Worm (Caenorhabditis elegans) whole organism, L1 larva: ENCODE results near the gene acsd-1.

Experiments used
- blmp-1 ChIP-seq: fragments of 150-350 bp; optimal IDR thresholded peaks from 2 replicates; lab custom pipeline; 2014; ENCODE audit warnings: missing biosample characterization, missing genetic modification characterization
- ceh-63 ChIP-seq: fragments of 200-800 bp; sonication (Bioruptor generic); optimal IDR thresholded peaks from 2 replicates; lab custom pipeline; 2018; ENCODE audit warnings: mild to moderate bottlenecking, missing genetic modification characterization, missing compliant biosample characterization
- ceh-8 ChIP-seq: fragments of 200-800 bp; sonication (Bioruptor generic); optimal IDR thresholded peaks from 2 replicates; lab custom pipeline; 2018; ENCODE audit warnings: mild to moderate bottlenecking, missing genetic modification characterization, moderate library complexity, missing compliant biosample characterization
- egl-13 ChIP-seq: sonication (generic microtip); optimal IDR thresholded peaks from 2 replicates; lab custom pipeline; 2016; ENCODE audit warnings: missing genotype, missing genetic modification reagents, missing genetic modification characterization, missing compliant biosample characterization
- elt-3 ChIP-seq, 6 experiments: fragments of 150-350 bp in 1 of 6; sonication (generic microtip); optimal IDR thresholded peaks; 2 replicates each; lab custom pipeline; 2017 to 2018; ENCODE audit warnings: missing biosample characterization in 6 of 6, missing genetic modification characterization in 6 of 6, inconsistent platforms in 1 of 6
- grh-1 ChIP-seq: fragments of 200-800 bp; sonication (Bioruptor generic); IDR thresholded peaks from 2 replicates; pipeline ENCODE4 v1.3.6; 2022; ENCODE audit warnings: missing genetic modification reagents, missing genetic modification characterization, missing compliant biosample characterization
- lin-39 ChIP-seq: fragments of 150-350 bp; optimal IDR thresholded peaks from 2 replicates; lab custom pipeline; 2014; ENCODE audit warnings: missing biosample characterization, missing genetic modification reagents, missing genetic modification characterization
- lsy-2 ChIP-seq, 2 experiments: fragments of 150-350 bp; optimal IDR thresholded peaks; 2 replicates each; lab custom pipeline; 2014; ENCODE audit warnings: missing biosample characterization in 2 of 2, missing genetic modification characterization in 2 of 2
- mdl-1 ChIP-seq, 2 experiments: fragments of 150-350 bp; optimal IDR thresholded peaks; 2 replicates each; lab custom pipeline; 2014 to 2017; ENCODE audit warnings: missing biosample characterization in 2 of 2, missing genetic modification characterization in 2 of 2, inconsistent platforms in 1 of 2
- nhr-77 ChIP-seq: fragments of 150-350 bp; optimal IDR thresholded peaks from 2 replicates; lab custom pipeline; 2014; ENCODE audit warnings: missing biosample characterization, missing genetic modification characterization
- nhr-90 ChIP-seq: sonication (generic microtip); optimal IDR thresholded peaks from 2 replicates; lab custom pipeline; 2016; ENCODE audit warnings: mild to moderate bottlenecking, missing genetic modification characterization, missing compliant biosample characterization; ENCODE audit not compliant: poor library complexity
- unc-130 ChIP-seq: fragments of 150-350 bp; optimal IDR thresholded peaks from 2 replicates; lab custom pipeline; 2017; ENCODE audit warnings: missing biosample characterization, missing genetic modification characterization, inconsistent platforms
- unc-62 ChIP-seq: fragments of 150-350 bp; optimal IDR thresholded peaks from 2 replicates; lab custom pipeline; 2014; ENCODE audit warnings: missing biosample characterization, missing genetic modification reagents, missing genetic modification characterization
- unc-98 ChIP-seq: fragments of 200-800 bp; sonication (Bioruptor generic); IDR thresholded peaks from 2 replicates; pipeline ENCODE4 v1.3.6; 2022; ENCODE audit warnings: missing genetic modification characterization, missing compliant biosample characterization

- TF ChIP-seq lsy-2 (tag; optimal IDR thresholded peaks at IDR 0.05; lab: Kevin White, UChicago), result no peak
- TF ChIP-seq egl-13 (tag; lab: Kevin White, UChicago), result no peak
- no peak for TF ChIP-seq nhr-77 (tag; lab: Kevin White, UChicago)
- no peak for TF ChIP-seq mdl-1 (tag; optimal IDR thresholded peaks at IDR 0.05; lab: Kevin White, UChicago)
- TF ChIP-seq elt-3 (tag; optimal IDR thresholded peaks at IDR 0.05; lab: Kevin White, UChicago), result no peak
- TF ChIP-seq blmp-1 (tag; lab: Kevin White, UChicago), result no peak
- no peak for TF ChIP-seq ceh-63 (GFP tag; lab: Kevin White, UChicago)
- no peak for TF ChIP-seq nhr-90 (tag; lab: Kevin White, UChicago)
- TF ChIP-seq lin-39 (tag; lab: Kevin White, UChicago), result no peak
- TF ChIP-seq unc-62 (GFP tag; lab: Kevin White, UChicago), result no peak
- TF ChIP-seq unc-130 (tag; lab: Kevin White, UChicago), result no peak
- TF ChIP-seq unc-98 (GFP tag; lab: Robert Waterston, UW), result no peak
- TF ChIP-seq ceh-8 (GFP tag; lab: Kevin White, UChicago), result no peak
- no peak for TF ChIP-seq grh-1 (GFP tag; lab: Robert Waterston, UW)
These were observed 19.7 kb downstream of the acsd-1 start, which contains the start of gene lgc-46 for ce11 chrIII:1135925-1136324.
